Fruit fly (Drosophila melanogaster): ENCODE measurements around the gene Pex12.

Gene Pex12

dm6 chr2L:841708-842107 is 25.9 kb downstream of the Pex12 start (continued):
- no peak for TF ChIP-seq hbn (GFP tag; IDR thresholded peaks at IDR 0.05; ENCODE audit: partially characterized antibody)
- peak; percentile 57 for TF ChIP-seq CG10147 (GFP tag; optimal IDR thresholded peaks at IDR 0.05)
- TF ChIP-seq CG10209 (GFP tag; optimal IDR thresholded peaks at IDR 0.05): peak; percentile 67
- no peak for TF ChIP-seq D19A (tag; optimal IDR thresholded peaks at IDR 0.05)
- peak; percentile 44 for TF ChIP-seq CG6765 (GFP tag; optimal IDR thresholded peaks at IDR 0.05)
- TF ChIP-seq danr (GFP tag; IDR thresholded peaks at IDR 0.05): peak; percentile 49; the same call in 1 of the 2 replicates
- TF ChIP-seq CG13775 (GFP tag; optimal IDR thresholded peaks at IDR 0.05): peak; percentile 72
- TF ChIP-seq unc-4 (GFP tag; IDR thresholded peaks at IDR 0.05; ENCODE audit: partially characterized antibody): no peak
- peak; percentile 74 for TF ChIP-seq dpn (GFP tag; optimal IDR thresholded peaks at IDR 0.05)
- TF ChIP-seq CG9876 (GFP tag; optimal IDR thresholded peaks at IDR 0.05): peak; percentile 29
- no peak for TF ChIP-seq sna (GFP tag; IDR thresholded peaks at IDR 0.05; ENCODE audit: partially characterized antibody)
- TF ChIP-seq Sry-β (GFP tag; optimal IDR thresholded peaks at IDR 0.05): no peak
- peak; percentile 51 for TF ChIP-seq CG3838 (GFP tag; optimal IDR thresholded peaks at IDR 0.05)
- peak; percentile 26 for TF ChIP-seq Nf-YC (tag; optimal IDR thresholded peaks at IDR 0.05)
- peak; percentile 82 for TF ChIP-seq CG11247 (GFP tag; IDR thresholded peaks at IDR 0.05)
- peak; percentile 90 for TF ChIP-seq sens (GFP tag)
- no peak for TF ChIP-seq ac (GFP tag; optimal IDR thresholded peaks at IDR 0.05)
- TF ChIP-seq CG1603 (tag; optimal IDR thresholded peaks at IDR 0.05): peak; percentile 83
- no peak for TF ChIP-seq CG17802 (tag; optimal IDR thresholded peaks at IDR 0.05)
- TF ChIP-seq wek (GFP tag; optimal IDR thresholded peaks at IDR 0.05): no peak
- peak; percentile 48 for TF ChIP-seq maf-S (GFP tag; optimal IDR thresholded peaks at IDR 0.05)
- no peak for TF ChIP-seq CG4617 (GFP tag; optimal IDR thresholded peaks at IDR 0.05; ENCODE audit: borderline replicate concordance)
- 0 out of 2 replicates have a peak, but pooled peaks have one; percentile 53 for TF ChIP-seq peb (GFP tag; IDR thresholded peaks at IDR 0.05)
- peak; percentile 88 for TF ChIP-seq lbe (GFP tag; optimal IDR thresholded peaks at IDR 0.05)
- TF ChIP-seq CG9932 (GFP tag; IDR thresholded peaks at IDR 0.05): peak; percentile 94
- TF ChIP-seq CG9727 (GFP tag; optimal IDR thresholded peaks at IDR 0.05): peak; percentile 65
- peak; percentile 5 for TF ChIP-seq tup (GFP tag; optimal IDR thresholded peaks at IDR 0.05)
- TF ChIP-seq Spps (tag; optimal IDR thresholded peaks at IDR 0.05): peak; percentile 28
- no peak for TF ChIP-seq ash1 (GFP tag; optimal IDR thresholded peaks at IDR 0.05)
- TF ChIP-seq Mad (GFP tag; optimal IDR thresholded peaks at IDR 0.05): peak; percentile 50
- TF ChIP-seq CG11093 (GFP tag; IDR thresholded peaks at IDR 0.05): 0 out of 3 replicates have a peak, but pooled peaks have one; percentile 43
- TF ChIP-seq CG10274 (GFP tag; optimal IDR thresholded peaks at IDR 0.05): peak; percentile 55
- peak; percentile 93 for TF ChIP-seq Ets65A (GFP tag)
- TF ChIP-seq onecut (GFP tag; IDR thresholded peaks at IDR 0.05): peak; percentile 32; the same call in 1 of the 2 replicates
- TF ChIP-seq vvl (GFP tag; IDR thresholded peaks at IDR 0.05): peak; percentile 89
- peak; percentile 77 for TF ChIP-seq Rx (GFP tag; IDR thresholded peaks at IDR 0.05)
- peak; percentile 76 for TF ChIP-seq sisA (GFP tag; IDR thresholded peaks at IDR 0.05)
- TF ChIP-seq Dip3 (GFP tag; optimal IDR thresholded peaks at IDR 0.05): peak; percentile 83
- no peak for TF ChIP-seq run (tag; optimal IDR thresholded peaks at IDR 0.05)
- TF ChIP-seq shn (GFP tag; optimal IDR thresholded peaks at IDR 0.05): peak; percentile 33
- TF ChIP-seq CG10431 (GFP tag; optimal IDR thresholded peaks at IDR 0.05): no peak
- TF ChIP-seq rib (GFP tag; IDR thresholded peaks at IDR 0.05): peak; percentile 86
- no peak for TF ChIP-seq crp (GFP tag; optimal IDR thresholded peaks at IDR 0.05)
- peak; percentile 74 for TF ChIP-seq tio (GFP tag; optimal IDR thresholded peaks at IDR 0.05)
- no peak for TF ChIP-seq CTCF (GFP tag; optimal IDR thresholded peaks at IDR 0.05)
- TF ChIP-seq CG3995 (GFP tag; optimal IDR thresholded peaks at IDR 0.05): peak; percentile 23
- TF ChIP-seq Fer3 (tag; optimal IDR thresholded peaks at IDR 0.05): peak; percentile 80
- TF ChIP-seq CG4820 (GFP tag; optimal IDR thresholded peaks at IDR 0.05): peak; percentile 44
- TF ChIP-seq CG1024 (GFP tag; IDR thresholded peaks at IDR 0.05): peak; percentile 76
- TF ChIP-seq CG1233 (GFP tag; optimal IDR thresholded peaks at IDR 0.05): peak; percentile 57
- TF ChIP-seq CG4360 (GFP tag; IDR thresholded peaks at IDR 0.05): no peak
- peak; percentile 69 for TF ChIP-seq unpg (GFP tag; optimal IDR thresholded peaks at IDR 0.05)
